Fruit fly (Drosophila melanogaster): ENCODE results near the gene CG10405.

The CG10405 gene

DNA sequence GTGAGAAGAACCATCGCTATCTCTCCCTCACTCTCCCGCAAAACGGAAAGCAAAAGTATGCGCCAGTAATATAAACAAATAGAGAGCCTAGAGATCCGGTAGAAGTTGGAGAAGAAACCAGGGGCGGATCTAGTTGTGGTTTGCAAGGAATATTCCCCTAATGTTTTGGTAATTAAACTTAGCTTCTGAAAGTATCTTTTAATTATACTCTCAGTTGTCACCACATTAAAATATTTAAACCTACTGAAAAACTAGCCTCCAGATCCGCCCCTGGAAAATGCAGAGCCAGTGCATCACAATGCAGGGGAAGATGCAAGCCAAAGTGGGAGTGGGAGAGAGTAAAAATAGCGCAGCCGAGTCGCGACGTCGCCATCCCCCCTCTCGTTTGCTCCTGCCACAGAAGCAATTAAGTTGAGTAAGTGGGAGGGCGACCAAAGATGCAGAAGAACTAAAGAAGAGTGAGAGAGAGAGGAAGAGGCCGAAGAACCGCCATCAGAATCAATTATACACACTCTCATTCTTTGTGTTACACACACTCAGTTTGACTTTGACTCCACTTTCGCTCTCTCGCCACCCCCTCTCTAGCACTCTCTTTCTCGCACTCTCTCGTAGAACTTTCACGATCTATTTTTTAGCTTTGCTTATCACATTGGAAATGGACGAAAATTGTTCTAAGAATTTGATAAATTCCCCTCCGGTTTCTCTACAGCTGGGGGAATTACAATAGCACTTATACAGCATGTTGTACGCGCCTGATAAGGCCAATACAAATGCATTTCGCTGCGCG, 4.9 kb upstream of the CG10405 start (continued):
- TF ChIP-seq crp (GFP tag; optimal IDR thresholded peaks at IDR 0.05), result peak in 1 of 2 experiments; percentile 38
- peak; percentile 19 for TF ChIP-seq MESR4 (GFP tag; optimal IDR thresholded peaks at IDR 0.05)
- TF ChIP-seq bsh (GFP tag; optimal IDR thresholded peaks at IDR 0.05), result peak; percentile 95 to 99
- peak; percentile 70 for TF ChIP-seq Jarid2 (GFP tag; optimal IDR thresholded peaks at IDR 0.05)
- peak; percentile 94 for TF ChIP-seq Spps (tag; optimal IDR thresholded peaks at IDR 0.05)
- TF ChIP-seq Asciz (GFP tag; optimal IDR thresholded peaks at IDR 0.05), result peak; percentile 94
- TF ChIP-seq CG18619 (GFP tag; optimal IDR thresholded peaks at IDR 0.05), result peak; percentile 89
- TF ChIP-seq CG7372 (GFP tag; IDR thresholded peaks at IDR 0.05), result peak; percentile 88
- TF ChIP-seq Sox102F (GFP tag; optimal IDR thresholded peaks at IDR 0.05), result peak; percentile 97
- peak; percentile 34 for TF ChIP-seq Hmx (GFP tag; optimal IDR thresholded peaks at IDR 0.05)
- peak; percentile 88 for TF ChIP-seq Sox100B (GFP tag; optimal IDR thresholded peaks at IDR 0.05)
- TF ChIP-seq CG10462 (GFP tag; optimal IDR thresholded peaks at IDR 0.05), result peak; percentile 87
- TF ChIP-seq NK7.1 (GFP tag; optimal IDR thresholded peaks at IDR 0.05), result peak; percentile 76
- TF ChIP-seq CG14667 (GFP tag; IDR thresholded peaks at IDR 0.05), result peak; percentile 95
- peak; percentile 87 for TF ChIP-seq CG12219 (GFP tag; optimal IDR thresholded peaks at IDR 0.05)
- peak; percentile 78 for TF ChIP-seq HLH54F (GFP tag; optimal IDR thresholded peaks at IDR 0.05)
- TF ChIP-seq scrt (GFP tag; optimal IDR thresholded peaks at IDR 0.05), result peak; percentile 63
- TF ChIP-seq CG17328 (GFP tag; IDR thresholded peaks at IDR 0.05), result peak; percentile 96
- 0 out of 2 replicates have a peak, but pooled peaks have one; percentile 43 for TF ChIP-seq ham (GFP tag; IDR thresholded peaks at IDR 0.05)
- peak; percentile 86 for TF ChIP-seq CG3065 (GFP tag; optimal IDR thresholded peaks at IDR 0.05)
- TF ChIP-seq Xrp1 (GFP tag; IDR thresholded peaks at IDR 0.05), result peak; percentile 98
- TF ChIP-seq CG15269 (tag; optimal IDR thresholded peaks at IDR 0.05), result peak; percentile 89
- peak; percentile 52; the same call in 1 of the 2 replicates for TF ChIP-seq E2f2 (GFP tag; IDR thresholded peaks at IDR 0.05)
- TF ChIP-seq CG8765 (GFP tag; IDR thresholded peaks at IDR 0.05), result peak; percentile 93
- peak; percentile 83 for TF ChIP-seq CG12236 (GFP tag; optimal IDR thresholded peaks at IDR 0.05)
- TF ChIP-seq Eip74EF (GFP tag; optimal IDR thresholded peaks at IDR 0.05), result peak in 1 of 2 experiments; percentile 88
- no peak for TF ChIP-seq prd (optimal IDR thresholded peaks at IDR 0.05)
- peak; percentile 97 for TF ChIP-seq prd (GFP tag; IDR thresholded peaks at IDR 0.05)
- TF ChIP-seq CG8089 (GFP tag; optimal IDR thresholded peaks at IDR 0.05), result peak; percentile 92
- TF ChIP-seq CG4617 (GFP tag; optimal IDR thresholded peaks at IDR 0.05; ENCODE audit: borderline replicate concordance), result peak; percentile 67
- peak; percentile 93 for TF ChIP-seq CG9609 (GFP tag; optimal IDR thresholded peaks at IDR 0.05)
- peak; percentile 70 for TF ChIP-seq CG10147 (GFP tag; optimal IDR thresholded peaks at IDR 0.05)
- TF ChIP-seq bbx (GFP tag; IDR thresholded peaks at IDR 0.05; ENCODE audit: partially characterized antibody), result peak; percentile 56
- peak; percentile 95 for TF ChIP-seq CG4404 (GFP tag; IDR thresholded peaks at IDR 0.05)
- peak; percentile 83 for TF ChIP-seq CG43689 (GFP tag; IDR thresholded peaks at IDR 0.05)
- peak; percentile 97 for TF ChIP-seq vvl (GFP tag; IDR thresholded peaks at IDR 0.05)
- peak; percentile 91 to 95 for TF ChIP-seq Pdp1 (GFP tag; optimal IDR thresholded peaks at IDR 0.05)
- peak; percentile 97 for TF ChIP-seq HLH3B (GFP tag; IDR thresholded peaks at IDR 0.05)
- peak; percentile 83 for TF ChIP-seq CG10274 (GFP tag; optimal IDR thresholded peaks at IDR 0.05)
- peak; percentile 96 for TF ChIP-seq CG5245 (GFP tag; optimal IDR thresholded peaks at IDR 0.05)
- TF ChIP-seq peb (GFP tag; IDR thresholded peaks at IDR 0.05), result peak; percentile 96
- TF ChIP-seq pita (GFP tag; optimal IDR thresholded peaks at IDR 0.05), result no peak
- TF ChIP-seq Adf1 (GFP tag; IDR thresholded peaks at IDR 0.05), result no peak
- TF ChIP-seq cas (GFP tag; IDR thresholded peaks at IDR 0.05), result peak; percentile 75
- peak; percentile 90 for TF ChIP-seq Aef1 (GFP tag; IDR thresholded peaks at IDR 0.05)
- peak; percentile 91 for TF ChIP-seq CG8388 (GFP tag; optimal IDR thresholded peaks at IDR 0.05)
- peak; percentile 97 for TF ChIP-seq Gug (GFP tag; IDR thresholded peaks at IDR 0.05)
- peak; percentile 96 for TF ChIP-seq tin (GFP tag; optimal IDR thresholded peaks at IDR 0.05)
- peak; percentile 82 for TF ChIP-seq HmgD (GFP tag; optimal IDR thresholded peaks at IDR 0.05)
